Worm (Caenorhabditis elegans) whole organism, L2 larva: ENCODE data around the gene C32H11.3.

Experiments used
- R02D3.7 ChIP-seq: fragments of 150-350 bp; optimal IDR thresholded peaks from 2 replicates; lab custom pipeline; 2014; ENCODE audit warnings: missing biosample characterization, missing genetic modification characterization
- ceh-16 ChIP-seq: fragments of 150-350 bp; optimal IDR thresholded peaks from 2 replicates; lab custom pipeline; 2014; ENCODE audit warnings: missing biosample characterization, missing genetic modification characterization
- elt-3 ChIP-seq: sonication (generic microtip); optimal IDR thresholded peaks from 2 replicates; lab custom pipeline; 2017; ENCODE audit warnings: missing biosample characterization, missing genetic modification characterization
- nhr-77 ChIP-seq: fragments of 150-350 bp; optimal IDR thresholded peaks from 2 replicates; lab custom pipeline; 2014; ENCODE audit warnings: missing biosample characterization, missing genetic modification characterization
- skn-1 ChIP-seq: sonication (generic microtip); optimal IDR thresholded peaks from 2 replicates; lab custom pipeline; 2017; ENCODE audit warnings: missing biosample characterization, missing genetic modification characterization
- unc-62 ChIP-seq: fragments of 150-350 bp; optimal IDR thresholded peaks from 2 replicates; lab custom pipeline; 2014; ENCODE audit warnings: missing biosample characterization, missing genetic modification reagents, missing genetic modification characterization

DNA sequence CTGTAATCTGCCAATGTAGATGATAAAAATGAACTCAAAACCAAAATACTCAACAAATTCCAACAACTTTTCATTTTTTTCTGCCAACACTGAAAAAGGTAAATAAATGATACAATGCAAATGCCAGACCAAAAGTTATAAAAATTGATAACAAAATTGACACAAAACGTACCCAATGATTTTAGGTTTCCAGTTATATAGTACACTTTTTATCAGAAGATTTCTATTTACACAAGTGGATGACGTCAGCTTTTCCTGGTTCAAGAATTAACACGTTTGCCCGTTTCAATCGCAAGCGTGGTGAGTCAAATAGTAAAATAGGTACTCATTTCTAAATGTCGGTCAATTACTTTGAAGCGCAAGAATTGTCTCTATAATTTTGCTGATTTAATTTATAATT lies 38.8 kb upstream of the C32H11.3 start, which contains the start of gene ZK896.5:
- TF ChIP-seq elt-3 (tag; lab: Kevin White, UChicago), result no peak
- no peak for TF ChIP-seq ceh-16
- TF ChIP-seq nhr-77 (tag; lab: Kevin White, UChicago), result no peak
- TF ChIP-seq R02D3.7, result no peak
- no peak for TF ChIP-seq unc-62 (GFP tag; lab: Kevin White, UChicago)
- no peak for TF ChIP-seq skn-1 (tag; lab: Kevin White, UChicago)
